Worm (Caenorhabditis elegans) whole organism, L1 larva: Measurements from ENCODE around the gene Y48A6C.8.

ENCODE experiments used
- Y116A8C.19 ChIP-seq: sonication (generic microtip); optimal IDR thresholded peaks from 2 replicates; lab custom pipeline; 2016; ENCODE audit warnings: missing compliant biosample characterization, missing genetic modification characterization, borderline replicate concordance
- blmp-1 ChIP-seq: fragments of 150-350 bp; optimal IDR thresholded peaks from 2 replicates; lab custom pipeline; 2014; ENCODE audit warnings: missing biosample characterization, missing genetic modification characterization
- ceh-88 ChIP-seq: fragments of 200-800 bp; sonication (Bioruptor generic); IDR thresholded peaks from 2 replicates; pipeline ENCODE4 v1.3.6; 2022; ENCODE audit warnings: missing genetic modification characterization, missing compliant biosample characterization
- ces-1 ChIP-seq: fragments of 150-350 bp; optimal IDR thresholded peaks from 2 replicates; lab custom pipeline; 2014; ENCODE audit warnings: missing biosample characterization, missing genetic modification reagents, missing genetic modification characterization
- efl-1 ChIP-seq, 4 experiments: fragments of 150-350 bp; optimal IDR thresholded peaks in 3 of 4; peaks in 1 of 4; 1 replicate in 1 of 4; 2 replicates in 3 of 4; lab custom pipeline; 2014; ENCODE audit warnings: missing biosample characterization in 2 of 4, missing genetic modification characterization in 2 of 4, missing genetic modification reagents in 2 of 4
- hlh-17 ChIP-seq: fragments of 200-800 bp; sonication (Bioruptor generic); optimal IDR thresholded peaks from 2 replicates; lab custom pipeline; 2018; ENCODE audit warnings: missing genetic modification characterization, mild to moderate bottlenecking, missing compliant biosample characterization, moderate library complexity, borderline replicate concordance
- hpl-2 ChIP-seq: fragments of 150-350 bp; optimal IDR thresholded peaks from 2 replicates; lab custom pipeline; 2014; ENCODE audit warnings: missing biosample characterization, missing genetic modification reagents, missing genetic modification characterization
- lin-13 ChIP-seq: fragments of 150-350 bp; optimal IDR thresholded peaks from 2 replicates; lab custom pipeline; 2014; ENCODE audit warnings: missing biosample characterization, missing genetic modification reagents, missing genetic modification characterization
- lin-15B ChIP-seq: fragments of 150-350 bp; sonication (generic microtip); optimal IDR thresholded peaks from 3 replicates; lab custom pipeline; 2014; ENCODE audit warnings: missing biosample characterization, missing genetic modification characterization
- lin-35 ChIP-seq, 2 experiments: fragments of 150-350 bp; optimal IDR thresholded peaks; 2 replicates each; lab custom pipeline; 2014; ENCODE audit warnings: missing biosample characterization in 2 of 2, missing genetic modification characterization in 2 of 2, missing genetic modification reagents in 2 of 2
- lin-39 ChIP-seq: fragments of 150-350 bp; optimal IDR thresholded peaks from 2 replicates; lab custom pipeline; 2014; ENCODE audit warnings: missing biosample characterization, missing genetic modification reagents, missing genetic modification characterization
- mdl-1 ChIP-seq, 2 experiments: fragments of 150-350 bp; optimal IDR thresholded peaks; 2 replicates each; lab custom pipeline; 2014 to 2017; ENCODE audit warnings: missing biosample characterization in 2 of 2, missing genetic modification characterization in 2 of 2, inconsistent platforms in 1 of 2
- mef-2 ChIP-seq: fragments of 150-350 bp; optimal IDR thresholded peaks from 2 replicates; lab custom pipeline; 2014; ENCODE audit warnings: missing biosample characterization, missing genetic modification characterization
- nhr-28 ChIP-seq: fragments of 150-350 bp; optimal IDR thresholded peaks from 2 replicates; lab custom pipeline; 2014; ENCODE audit warnings: missing biosample characterization, missing genetic modification characterization
- nhr-71 ChIP-seq: sonication (generic microtip); optimal IDR thresholded peaks from 2 replicates; lab custom pipeline; 2016; ENCODE audit warnings: mild to moderate bottlenecking, missing genetic modification characterization, moderate library complexity, missing compliant biosample characterization
- nhr-76 ChIP-seq: sonication (generic microtip); optimal IDR thresholded peaks from 2 replicates; lab custom pipeline; 2017; ENCODE audit warnings: missing biosample characterization, missing genetic modification characterization
- nhr-84 ChIP-seq: sonication (generic microtip); optimal IDR thresholded peaks from 2 replicates; lab custom pipeline; 2017; ENCODE audit warnings: missing biosample characterization, missing genetic modification characterization
- nhr-85 ChIP-seq: sonication (generic microtip); peaks from one replicate; lab custom pipeline; 2016; ENCODE audit warnings: missing genetic modification characterization, inconsistent platforms, missing compliant biosample characterization
- skn-1 ChIP-seq: fragments of 150-350 bp; optimal IDR thresholded peaks from 2 replicates; lab custom pipeline; 2014; ENCODE audit warnings: missing biosample characterization, missing genetic modification characterization
- snu-23 ChIP-seq: sonication (generic microtip); optimal IDR thresholded peaks from 2 replicates; lab custom pipeline; 2016; ENCODE audit warnings: missing genetic modification characterization, missing compliant biosample characterization
- sptf-1 ChIP-seq: fragments of 150-350 bp; optimal IDR thresholded peaks from 2 replicates; lab custom pipeline; 2014; ENCODE audit warnings: missing biosample characterization, missing genetic modification characterization
- swsn-7 ChIP-seq: sonication (generic microtip); optimal IDR thresholded peaks from 2 replicates; lab custom pipeline; 2016; ENCODE audit warnings: missing genetic modification characterization, missing compliant biosample characterization
- unc-130 ChIP-seq: fragments of 150-350 bp; optimal IDR thresholded peaks from 2 replicates; lab custom pipeline; 2017; ENCODE audit warnings: missing biosample characterization, missing genetic modification characterization, inconsistent platforms
- unc-86 ChIP-seq: sonication (generic microtip); optimal IDR thresholded peaks from 2 replicates; lab custom pipeline; 2016; ENCODE audit warnings: missing genetic modification characterization, missing compliant biosample characterization
- xbp-1 ChIP-seq: sonication (generic microtip); optimal IDR thresholded peaks from 2 replicates; lab custom pipeline; 2016; ENCODE audit warnings: missing genetic modification characterization, missing compliant biosample characterization
- zag-1 ChIP-seq: fragments of 150-350 bp; optimal IDR thresholded peaks from 2 replicates; lab custom pipeline; 2014; ENCODE audit warnings: missing biosample characterization, missing genetic modification characterization
- ztf-11 ChIP-seq, 2 experiments: sonication (generic microtip); optimal IDR thresholded peaks; 2 replicates each; lab custom pipeline; 2016 to 2017; ENCODE audit warnings: missing genetic modification characterization in 2 of 2, missing biosample characterization in 1 of 2, missing compliant biosample characterization in 1 of 2
- ztf-4 ChIP-seq: fragments of 150-350 bp; optimal IDR thresholded peaks from 2 replicates; lab custom pipeline; 2014; ENCODE audit warnings: missing biosample characterization, missing genetic modification characterization

The Y48A6C.8 gene

DNA sequence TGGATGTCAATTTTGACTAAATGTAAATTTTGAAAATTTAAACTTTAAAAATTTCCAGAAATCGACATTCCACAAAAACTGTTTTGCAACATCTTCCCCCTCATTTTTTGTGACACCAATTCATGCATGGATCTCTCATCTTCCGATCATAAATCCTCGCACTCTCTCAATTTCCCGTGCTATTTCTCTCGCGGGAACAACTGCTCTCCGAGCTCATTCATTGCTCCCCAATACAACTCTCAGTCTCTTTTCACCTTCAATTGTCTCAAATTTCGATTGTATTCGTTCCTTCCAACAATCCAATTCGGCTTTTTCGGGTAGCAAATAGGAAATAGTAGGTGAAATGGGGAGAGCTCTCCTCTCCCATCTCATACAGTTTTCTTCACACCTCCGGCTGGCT, 44.8 kb downstream of the Y48A6C.8 start:
- TF ChIP-seq ces-1 (GFP tag; lab: Kevin White, UChicago) (no peak), ztf-4 (tag; lab: Kevin White, UChicago) (no peak), sptf-1 (tag; lab: Kevin White, UChicago) (no peak), nhr-85 (tag; lab: Kevin White, UChicago) (peak; percentile 28), lin-35 (GFP tag; optimal IDR thresholded peaks at IDR 0.05; lab: Kevin White, UChicago) (no peak), nhr-84 (tag; lab: Kevin White, UChicago) (no peak), efl-1 (optimal IDR thresholded peaks at IDR 0.05; lab: Kevin White, UChicago) (no peak), efl-1 (GFP tag; optimal IDR thresholded peaks at IDR 0.05 in 1 of 2; lab: Kevin White, UChicago) (peak in 1 of 2 experiments; percentile 79), mef-2 (no peak), unc-86 (tag; lab: Kevin White, UChicago) (no peak), skn-1 (tag; lab: Kevin White, UChicago) (no peak)

DNA sequence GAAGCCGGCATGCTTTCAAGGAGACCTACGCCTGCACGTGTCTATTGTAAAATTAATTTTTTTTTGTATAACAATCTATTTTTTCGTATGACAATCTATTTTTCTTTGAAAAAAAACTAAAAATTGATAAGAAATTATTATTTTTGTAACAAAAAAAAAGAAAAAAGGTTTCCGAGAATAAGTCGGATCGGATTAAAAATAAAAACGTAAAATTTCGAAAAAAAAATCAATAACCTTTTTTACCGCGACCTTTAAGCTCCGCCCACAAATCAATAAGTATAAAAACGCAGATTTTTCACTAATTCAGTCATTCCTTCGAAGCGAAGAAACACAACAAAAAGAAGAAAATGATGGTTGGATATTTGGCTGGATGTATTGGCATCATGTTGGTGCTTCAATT, 48.0 kb downstream of the Y48A6C.8 start, which contains the start of gene W09D6.4:
W09D6.4 (plus strand) TSS at position 301 of the 400 bp plus-strand sequence.
- TF ChIP-seq lin-15B (no peak), blmp-1 (no peak), mdl-1 (tag; optimal IDR thresholded peaks at IDR 0.05; lab: Kevin White, UChicago) (no peak), Y116A8C.19 (tag; lab: Kevin White, UChicago) (no peak), lin-13 (no peak), ceh-88 (GFP tag; lab: Robert Waterston, UW) (no peak), nhr-28 (tag; lab: Kevin White, UChicago) (no peak), snu-23 (GFP tag; lab: Kevin White, UChicago) (no peak), xbp-1 (no peak), nhr-76 (tag; lab: Kevin White, UChicago) (no peak), hlh-17 (no peak), hpl-2 (GFP tag; lab: Kevin White, UChicago) (no peak), ztf-11 (tag; optimal IDR thresholded peaks at IDR 0.05; lab: Kevin White, UChicago) (no peak), nhr-71 (tag; lab: Kevin White, UChicago) (no peak), swsn-7 (tag; lab: Kevin White, UChicago) (no peak)

DNA sequence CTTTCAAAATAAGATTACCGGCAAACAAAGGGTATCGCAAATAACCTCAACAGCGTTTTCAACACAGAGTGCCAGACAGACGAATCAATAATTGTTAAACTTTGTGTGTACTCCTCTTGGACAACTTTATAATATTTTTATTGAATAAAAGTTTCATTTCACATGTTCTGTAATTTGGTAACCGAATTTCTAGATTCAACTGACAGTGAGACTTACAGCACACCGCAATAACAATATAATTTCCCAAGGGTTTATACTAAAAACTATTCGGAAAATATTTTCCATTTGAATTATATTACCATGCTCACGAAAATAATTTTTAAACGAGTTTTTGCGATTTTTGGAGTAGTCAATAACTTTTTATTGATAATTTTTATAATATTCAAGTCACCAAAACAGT, 50.0 kb downstream of the Y48A6C.8 start, which contains the start of gene str-246:
str-246 (plus strand) TSS at position 301 of the 400 bp plus-strand sequence.
- no peak for TF ChIP-seq zag-1 (tag; lab: Kevin White, UChicago)
- TF ChIP-seq nhr-84 (tag; lab: Kevin White, UChicago) = no peak
- no peak for TF ChIP-seq ztf-4 (tag; lab: Kevin White, UChicago)
- no peak for TF ChIP-seq lin-39 (tag; lab: Kevin White, UChicago)
- no peak for TF ChIP-seq unc-130 (tag; lab: Kevin White, UChicago)
- TF ChIP-seq, all 84 proteins: peak for 0
